Worm (Caenorhabditis elegans) whole organism, midembryonic: ENCODE results near the gene spig-9.

Experiments used
- klf-2 ChIP-seq: fragments of 200-800 bp; sonication (Bioruptor generic); conservative IDR thresholded peaks from 2 replicates; pipeline ENCODE4 v1.3.6; 2022; ENCODE audit warnings: missing genetic modification reagents, missing genetic modification characterization, missing compliant biosample characterization
- tab-1 ChIP-seq: fragments of 200-800 bp; sonication (Bioruptor generic); IDR thresholded peaks from 2 replicates; pipeline ENCODE4 v1.3.6; 2022; ENCODE audit warnings: missing genetic modification characterization, missing compliant biosample characterization

DNA sequence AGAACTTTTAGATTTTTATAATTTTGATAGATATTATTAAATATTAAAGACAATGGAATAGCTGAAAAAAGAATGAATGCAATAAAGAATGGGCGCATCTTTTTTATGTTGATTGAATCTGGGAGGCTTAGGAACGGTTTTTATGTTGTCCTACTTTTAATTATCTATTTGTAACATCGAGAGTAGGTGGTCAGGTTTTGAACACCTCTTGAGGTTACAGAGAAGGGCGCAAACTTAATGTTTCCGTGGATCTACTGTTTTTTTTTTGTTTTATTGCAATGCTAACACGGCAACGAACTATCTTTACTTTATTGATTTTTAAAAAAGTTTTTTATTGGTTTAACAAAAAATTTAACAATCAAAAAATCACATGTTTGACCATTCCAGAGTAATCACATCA lies 2.2 kb upstream of the spig-9 start, which contains the start of gene F53F4.7:
- no peak for TF ChIP-seq klf-2 (GFP tag; lab: Robert Waterston, UW)
- no peak for TF ChIP-seq tab-1 (GFP tag; lab: Robert Waterston, UW)
